Fruit fly (Drosophila melanogaster): ENCODE data around the gene sky.

- no peak for TF ChIP-seq CG15710 (tag; optimal IDR thresholded peaks at IDR 0.05)
- TF ChIP-seq CG13204 (GFP tag; optimal IDR thresholded peaks at IDR 0.05) = no peak
- no peak for TF ChIP-seq CG14655 (GFP tag; optimal IDR thresholded peaks at IDR 0.05)
- TF ChIP-seq CG17806 (tag; optimal IDR thresholded peaks at IDR 0.05) = no peak
- TF ChIP-seq CG10348 (GFP tag; IDR thresholded peaks at IDR 0.05) = no peak
- TF ChIP-seq CG32121 (GFP tag; IDR thresholded peaks at IDR 0.05) = no peak
- no peak for TF ChIP-seq Pif1A (GFP tag; optimal IDR thresholded peaks at IDR 0.05)
Observed at dm6 chr2L:20857791-20858190, 60.9 kb downstream of the sky start, which contains the start of gene CG14400.

All from whole organism, pupa.